Fruit fly (Drosophila melanogaster) whole organism, adult: ENCODE data around the gene AIF.

Experiments used
- CG1620 ChIP-seq: fragments of 200-800 bp; sonication (Bioruptor generic); optimal IDR thresholded peaks from 2 replicates; lab custom pipeline; 2016; ENCODE audit warnings: missing biosample characterization, missing genetic modification characterization
- CG5204 ChIP-seq: fragments of 200-800 bp; sonication (Bioruptor generic); optimal IDR thresholded peaks from 2 replicates; lab custom pipeline; 2016; ENCODE audit warnings: missing biosample characterization, missing genetic modification characterization
- CG7045 ChIP-seq: fragments of 200-800 bp; sonication (Bioruptor generic); optimal IDR thresholded peaks from 2 replicates; lab custom pipeline; 2017; ENCODE audit warnings: missing biosample characterization, mild to moderate bottlenecking, missing genetic modification characterization
- Clk ChIP-seq: fragments of 200-800 bp; sonication (Bioruptor generic); optimal IDR thresholded peaks from 2 replicates; lab custom pipeline; 2017; ENCODE audit warnings: missing biosample characterization, missing genetic modification characterization
- Mnt ChIP-seq: fragments of 200-800 bp; sonication (Bioruptor generic); optimal IDR thresholded peaks from 2 replicates; lab custom pipeline; 2016; ENCODE audit warnings: missing biosample characterization, mild to moderate bottlenecking, missing genetic modification characterization
- cic ChIP-seq: fragments of 200-800 bp; sonication (Bioruptor generic); optimal IDR thresholded peaks from 2 replicates; lab custom pipeline; 2017; ENCODE audit warnings: missing biosample characterization, mild to moderate bottlenecking, missing genetic modification characterization, moderate library complexity
- tj ChIP-seq: fragments of 200-800 bp; sonication (Bioruptor generic); optimal IDR thresholded peaks from 3 replicates; lab custom pipeline; 2017; ENCODE audit warnings: missing biosample characterization, mild to moderate bottlenecking, missing genetic modification characterization, moderate library complexity

- no peak for TF ChIP-seq Mnt
- no peak for TF ChIP-seq cic (GFP tag; lab: Kevin White, UChicago)
- no peak for TF ChIP-seq CG7045
- TF ChIP-seq tj, result no peak
- no peak for TF ChIP-seq Clk (GFP tag; lab: Kevin White, UChicago)
- TF ChIP-seq CG1620 (GFP tag; lab: Kevin White, UChicago), result no peak
- TF ChIP-seq CG5204 (GFP tag; lab: Kevin White, UChicago), result no peak
These were observed 12.0 kb downstream of the AIF start for dm6 chr2L:2163568-2163953.
